Worm (Caenorhabditis elegans): ENCODE data around the gene zfp-2.

ce11 chrII:9586734-9587209 is 29.3 kb downstream of the zfp-2 start, which contains the start of gene ugt-58:
- TF ChIP-seq nhr-76 (tag; optimal IDR thresholded peaks at IDR 0.05) (no peak), mdl-1 (tag; optimal IDR thresholded peaks at IDR 0.05) (no peak), efl-3 (GFP tag; optimal IDR thresholded peaks at IDR 0.05) (no peak), fos-1 (tag; optimal IDR thresholded peaks at IDR 0.05) (no peak)

All from whole organism, L1 larva.